Fruit fly (Drosophila melanogaster) whole organism, embryonic: ENCODE results near the gene CG31099.

Source experiments
- Blimp-1 ChIP-seq: fragments of 200-800 bp; sonication (Bioruptor generic); optimal IDR thresholded peaks from 3 replicates; lab custom pipeline; 2018; ENCODE audit warnings: missing biosample characterization, missing genetic modification characterization, mild to moderate bottlenecking, moderate library complexity, missing genetic modification reagents
- CG12219 ChIP-seq: fragments of 200-800 bp; sonication (Bioruptor generic); optimal IDR thresholded peaks from 3 replicates; lab custom pipeline; 2018; ENCODE audit warnings: missing biosample characterization, mild to moderate bottlenecking, missing genetic modification characterization
- CG13775 ChIP-seq: fragments of 200-800 bp; sonication (Bioruptor generic); optimal IDR thresholded peaks from 3 replicates; lab custom pipeline; 2017; ENCODE audit warnings: missing biosample characterization, mild to moderate bottlenecking, missing genetic modification characterization
- CG15479 ChIP-seq: fragments of 200-800 bp; sonication (Bioruptor generic); optimal IDR thresholded peaks from 3 replicates; lab custom pipeline; 2019; ENCODE audit warnings: missing biosample characterization, mild to moderate bottlenecking, missing genetic modification characterization, moderate library complexity
- CG15514 ChIP-seq: fragments of 200-800 bp; sonication (Bioruptor generic); optimal IDR thresholded peaks from 3 replicates; lab custom pipeline; 2017; ENCODE audit warnings: missing biosample characterization, missing genetic modification characterization, mild to moderate bottlenecking, moderate library complexity, missing genetic modification reagents
- CG2875 ChIP-seq: fragments of 200-800 bp; sonication (Bioruptor generic); optimal IDR thresholded peaks from 2 replicates; lab custom pipeline; 2017; ENCODE audit warnings: missing biosample characterization, mild to moderate bottlenecking, missing genetic modification characterization, missing genetic modification reagents
- CG33557 ChIP-seq: fragments of 200-800 bp; sonication (Bioruptor generic); optimal IDR thresholded peaks from 2 replicates; lab custom pipeline; 2019; ENCODE audit warnings: missing biosample characterization, mild to moderate bottlenecking, missing genetic modification characterization, moderate library complexity
- CG4854 ChIP-seq: fragments of 200-800 bp; sonication (Bioruptor generic); optimal IDR thresholded peaks from 2 replicates; lab custom pipeline; 2016; ENCODE audit warnings: missing biosample characterization, missing genetic modification characterization, inconsistent platforms
- CHES-1-like ChIP-seq: fragments of 200-800 bp; sonication (Bioruptor generic); optimal IDR thresholded peaks from 2 replicates; lab custom pipeline; 2016; ENCODE audit warnings: missing biosample characterization, missing genetic modification characterization
- Ets65A ChIP-seq: fragments of 200-800 bp; sonication (Bioruptor generic); peaks from one replicate; lab custom pipeline; 2016; ENCODE audit warnings: missing biosample characterization, missing genetic modification characterization
- Hmr ChIP-seq: fragments of 200-800 bp; sonication (Bioruptor generic); optimal IDR thresholded peaks from 3 replicates; lab custom pipeline; 2017; ENCODE audit warnings: mild to moderate bottlenecking, missing biosample characterization, missing genetic modification reagents, missing genetic modification characterization
- Myb ChIP-seq: fragments of 200-800 bp; sonication (Bioruptor generic); optimal IDR thresholded peaks from 2 replicates; lab custom pipeline; 2016; ENCODE audit warnings: missing biosample characterization, missing genetic modification characterization
- Trl ChIP-seq, 3 experiments: fragments of >200 bp in 2 of 3; fragments of 200-800 bp in 1 of 3; sonication (Bioruptor generic) in 1 of 3; optimal IDR thresholded peaks; 2 replicates in 1 of 3; 3 replicates in 2 of 3; lab custom pipeline; 2016 to 2017; ENCODE audit warnings: missing biosample characterization in 1 of 3, missing genetic modification characterization in 1 of 3
- trem ChIP-seq: fragments of 200-800 bp; optimal IDR thresholded peaks from 3 replicates; lab custom pipeline; 2019; ENCODE audit warnings: missing biosample characterization, mild to moderate bottlenecking, missing genetic modification characterization, moderate library complexity

DNA sequence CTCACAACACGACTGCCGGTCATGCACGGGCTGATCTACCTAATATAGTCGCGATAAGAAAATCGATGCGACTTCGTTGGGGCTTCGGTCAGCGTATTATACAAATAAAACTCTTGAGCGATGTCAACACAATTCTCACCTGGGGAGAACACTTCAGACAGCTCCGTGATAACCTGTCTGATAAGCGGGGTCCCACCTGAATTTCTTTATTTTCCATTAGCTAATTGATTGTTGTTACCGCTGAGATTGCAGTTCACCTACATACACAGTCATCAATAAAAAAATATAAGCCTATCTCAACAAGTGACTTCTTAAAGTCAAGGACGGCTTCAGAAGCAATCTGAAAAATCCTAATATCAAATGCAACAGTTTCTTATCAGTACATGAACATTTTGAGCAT, 36.2 kb upstream of the CG31099 start, which contains the start of gene tobi:
- no peak for TF ChIP-seq CG13775
- TF ChIP-seq CG4854 (GFP tag; lab: Kevin White, UChicago) = no peak
- no peak for TF ChIP-seq Ets65A
- no peak for TF ChIP-seq CG33557 (GFP tag; lab: Kevin White, UChicago)
- TF ChIP-seq Hmr = no peak
- TF ChIP-seq Myb = no peak
- no peak for TF ChIP-seq CHES-1-like
- no peak for TF ChIP-seq CG15479 (GFP tag; lab: Kevin White, UChicago)
- no peak for TF ChIP-seq Blimp-1 (GFP tag; lab: Kevin White, UChicago)
- no peak for TF ChIP-seq CG12219 (GFP tag; lab: Kevin White, UChicago)
- TF ChIP-seq trem (tag; lab: Kevin White, UChicago) = no peak
- no peak for TF ChIP-seq Trl (optimal IDR thresholded peaks at IDR 0.05; lab: Kevin White, UChicago)
- TF ChIP-seq Trl (GFP tag; optimal IDR thresholded peaks at IDR 0.05; lab: Kevin White, UChicago) = no peak
- no peak for TF ChIP-seq CG15514 (GFP tag; lab: Kevin White, UChicago)
- no peak for TF ChIP-seq CG2875 (GFP tag; lab: Kevin White, UChicago)
